Fruit fly (Drosophila melanogaster): Measurements from ENCODE around the gene CG17028.

The CG17028 gene

DNA sequence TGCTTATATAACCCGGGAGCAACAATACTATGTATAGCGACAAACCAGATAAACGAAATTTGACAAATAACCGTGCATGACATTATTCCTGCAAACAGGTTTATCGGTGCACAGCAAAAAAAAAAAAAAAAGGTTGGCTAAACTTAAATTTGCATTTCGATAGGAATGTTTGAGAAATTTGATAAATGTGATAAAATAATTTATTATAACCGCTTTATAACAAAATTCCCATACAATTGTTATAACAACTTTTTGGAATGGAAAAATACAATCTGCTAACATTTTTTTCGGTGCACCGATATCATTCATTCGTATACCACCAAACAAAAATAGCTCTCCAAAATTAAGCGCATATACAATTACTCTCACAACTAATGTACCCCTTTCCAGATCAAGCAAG, 759 bp upstream of the CG17028 start:
- TF ChIP-seq CG7045 (GFP tag; optimal IDR thresholded peaks at IDR 0.05) (peak; percentile 8), CG12768 (GFP tag; optimal IDR thresholded peaks at IDR 0.05) (no peak), bab1 (GFP tag; optimal IDR thresholded peaks at IDR 0.05) (peak; percentile 33), CG11617 (GFP tag; optimal IDR thresholded peaks at IDR 0.05) (peak; percentile 31), CG7101 (tag; optimal IDR thresholded peaks at IDR 0.05) (peak; percentile 24), CG14711 (tag; optimal IDR thresholded peaks at IDR 0.05) (peak; percentile 61), Clk (GFP tag; optimal IDR thresholded peaks at IDR 0.05) (no peak), CG33017 (tag; optimal IDR thresholded peaks at IDR 0.05) (peak; percentile 39), CG5204 (GFP tag; optimal IDR thresholded peaks at IDR 0.05) (peak; percentile 30), toe (GFP tag; optimal IDR thresholded peaks at IDR 0.05) (no peak), Mnt (GFP tag; optimal IDR thresholded peaks at IDR 0.05) (no peak)

DNA sequence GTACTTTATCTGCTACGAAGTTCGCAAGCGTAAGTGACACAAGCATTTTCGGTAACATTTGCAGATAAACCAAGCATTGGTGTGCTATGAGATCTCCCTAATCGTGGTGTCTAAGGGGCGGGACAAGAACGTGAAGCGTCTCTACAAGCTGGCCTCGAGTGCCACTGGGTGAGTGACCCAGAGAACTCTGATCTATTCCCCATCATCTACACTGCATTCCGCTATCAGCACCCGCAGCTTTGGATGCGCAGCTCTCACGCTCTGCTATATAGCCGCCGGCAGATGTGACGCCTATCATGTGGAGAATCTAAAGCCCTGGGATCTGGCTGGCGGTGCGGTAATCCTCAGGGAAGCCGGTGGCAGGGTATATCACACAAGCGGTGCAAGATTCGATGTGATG, 916 bp downstream of the CG17028 start:
- TF ChIP-seq Clk (GFP tag; optimal IDR thresholded peaks at IDR 0.05) (no peak), CG7045 (GFP tag; optimal IDR thresholded peaks at IDR 0.05) (no peak), CG5204 (GFP tag; optimal IDR thresholded peaks at IDR 0.05) (no peak), Hr96 (GFP tag; optimal IDR thresholded peaks at IDR 0.05) (no peak), CG33017 (tag; optimal IDR thresholded peaks at IDR 0.05) (no peak), bab1 (GFP tag; optimal IDR thresholded peaks at IDR 0.05) (no peak), kay (GFP tag; ENCODE audit: borderline replicate concordance) (no peak), CG1620 (GFP tag; optimal IDR thresholded peaks at IDR 0.05) (no peak), CG12768 (GFP tag; optimal IDR thresholded peaks at IDR 0.05) (no peak), cic (GFP tag; optimal IDR thresholded peaks at IDR 0.05) (no peak), toe (GFP tag; optimal IDR thresholded peaks at IDR 0.05) (no peak), Mnt (GFP tag; optimal IDR thresholded peaks at IDR 0.05) (no peak)

DNA sequence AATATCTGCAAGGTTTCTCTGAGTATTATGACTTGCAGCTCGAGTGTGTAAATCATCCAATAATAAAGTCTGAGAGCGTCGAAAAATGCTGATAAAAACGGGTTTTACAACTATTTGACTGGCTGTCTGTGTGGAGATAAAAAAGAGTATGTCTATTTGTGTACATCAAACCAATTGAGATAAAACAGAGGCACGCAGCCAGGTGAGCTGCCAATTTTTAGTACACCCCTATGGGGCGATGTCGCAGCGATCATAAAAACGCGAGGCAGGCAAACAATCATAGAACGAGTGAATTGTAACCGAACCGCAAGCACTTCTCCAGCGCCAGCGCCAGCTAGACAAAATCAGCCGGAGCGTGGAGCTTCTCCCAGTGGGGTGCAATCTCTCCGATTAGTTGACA, 1.6 kb downstream of the CG17028 start, which contains the start of gene CG17027:
Gene CG17027 (plus strand): TSS at position 189 of the 400 bp plus-strand sequence.
- TF ChIP-seq Mnt (GFP tag; optimal IDR thresholded peaks at IDR 0.05) (no peak), cic (GFP tag; optimal IDR thresholded peaks at IDR 0.05) (peak; percentile 59), CG33017 (tag; optimal IDR thresholded peaks at IDR 0.05) (no peak), ovo (GFP tag; optimal IDR thresholded peaks at IDR 0.05) (no peak)

DNA sequence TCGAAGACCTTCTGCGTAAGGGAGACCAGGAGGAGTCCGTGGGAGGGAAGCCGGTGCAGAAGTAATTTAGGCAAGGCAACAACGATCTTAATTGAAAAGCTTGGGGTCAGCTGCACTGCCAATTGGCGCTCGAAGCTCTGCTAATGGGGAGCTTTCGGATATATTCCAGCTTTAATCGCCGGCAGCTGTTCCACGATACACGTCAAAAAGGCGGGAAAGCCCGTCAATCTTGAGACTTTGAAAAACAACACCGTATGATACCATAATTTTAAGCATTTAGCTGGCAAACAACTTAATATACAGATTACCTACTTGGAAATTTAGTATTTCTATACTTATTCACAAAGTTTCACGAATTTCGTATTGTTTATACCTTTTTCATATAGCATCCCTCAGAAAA, 3.1 kb downstream of the CG17028 start:
- TF ChIP-seq Clk (GFP tag; optimal IDR thresholded peaks at IDR 0.05) (no peak), CG7101 (tag; optimal IDR thresholded peaks at IDR 0.05) (no peak), Crg-1 (GFP tag; optimal IDR thresholded peaks at IDR 0.05) (no peak), cnc (optimal IDR thresholded peaks at IDR 0.05) (no peak), CG1620 (GFP tag; optimal IDR thresholded peaks at IDR 0.05) (no peak), kay (GFP tag; ENCODE audit: borderline replicate concordance) (no peak), CG11617 (GFP tag; optimal IDR thresholded peaks at IDR 0.05) (no peak), bab1 (GFP tag; optimal IDR thresholded peaks at IDR 0.05) (no peak), CG14711 (tag; optimal IDR thresholded peaks at IDR 0.05) (no peak), tj (GFP tag; optimal IDR thresholded peaks at IDR 0.05) (no peak), Mnt (GFP tag; optimal IDR thresholded peaks at IDR 0.05) (no peak), CG33017 (tag; optimal IDR thresholded peaks at IDR 0.05) (no peak), Hr96 (GFP tag; optimal IDR thresholded peaks at IDR 0.05) (no peak), CG7045 (GFP tag; optimal IDR thresholded peaks at IDR 0.05) (no peak), cic (GFP tag; optimal IDR thresholded peaks at IDR 0.05) (no peak), ovo (GFP tag; optimal IDR thresholded peaks at IDR 0.05) (no peak), toe (GFP tag; optimal IDR thresholded peaks at IDR 0.05) (no peak)

DNA sequence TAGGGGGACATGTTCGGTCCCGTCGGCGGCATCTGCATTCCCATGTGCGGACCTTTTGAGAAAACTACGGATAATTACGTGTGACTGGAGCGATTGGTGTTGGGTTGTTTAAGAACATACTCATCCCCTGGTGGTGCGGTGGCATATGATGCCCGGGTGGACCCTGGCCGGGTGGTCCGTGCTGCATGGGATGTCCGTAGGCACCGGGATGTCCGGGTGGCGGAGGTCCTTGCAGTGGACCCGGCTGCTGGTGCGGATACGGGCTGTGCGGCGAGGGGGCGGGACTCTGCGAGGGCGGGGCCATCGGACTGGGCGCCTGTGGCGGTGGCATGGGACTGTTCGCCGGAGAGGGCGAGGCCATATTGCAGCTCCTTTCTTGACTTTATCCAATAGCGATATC, 3.8 kb downstream of the CG17028 start:
- no peak for TF ChIP-seq CG33017 (tag; optimal IDR thresholded peaks at IDR 0.05)
- TF ChIP-seq Crg-1 (GFP tag; optimal IDR thresholded peaks at IDR 0.05) = no peak
- no peak for TF ChIP-seq toe (GFP tag; optimal IDR thresholded peaks at IDR 0.05)
- no peak for TF ChIP-seq CG7101 (tag; optimal IDR thresholded peaks at IDR 0.05)
- TF ChIP-seq Hr96 (GFP tag; optimal IDR thresholded peaks at IDR 0.05) = no peak
- TF ChIP-seq CG11617 (GFP tag; optimal IDR thresholded peaks at IDR 0.05) = no peak
- no peak for TF ChIP-seq CG1620 (GFP tag; optimal IDR thresholded peaks at IDR 0.05)
- TF ChIP-seq Clk (GFP tag; optimal IDR thresholded peaks at IDR 0.05) = no peak
- no peak for TF ChIP-seq CG5204 (GFP tag; optimal IDR thresholded peaks at IDR 0.05)
- no peak for TF ChIP-seq Mnt (GFP tag; optimal IDR thresholded peaks at IDR 0.05)
- no peak for TF ChIP-seq pad (GFP tag; optimal IDR thresholded peaks at IDR 0.05)
- no peak for TF ChIP-seq tj (GFP tag; optimal IDR thresholded peaks at IDR 0.05)
- TF ChIP-seq CG14711 (tag; optimal IDR thresholded peaks at IDR 0.05) = no peak

DNA sequence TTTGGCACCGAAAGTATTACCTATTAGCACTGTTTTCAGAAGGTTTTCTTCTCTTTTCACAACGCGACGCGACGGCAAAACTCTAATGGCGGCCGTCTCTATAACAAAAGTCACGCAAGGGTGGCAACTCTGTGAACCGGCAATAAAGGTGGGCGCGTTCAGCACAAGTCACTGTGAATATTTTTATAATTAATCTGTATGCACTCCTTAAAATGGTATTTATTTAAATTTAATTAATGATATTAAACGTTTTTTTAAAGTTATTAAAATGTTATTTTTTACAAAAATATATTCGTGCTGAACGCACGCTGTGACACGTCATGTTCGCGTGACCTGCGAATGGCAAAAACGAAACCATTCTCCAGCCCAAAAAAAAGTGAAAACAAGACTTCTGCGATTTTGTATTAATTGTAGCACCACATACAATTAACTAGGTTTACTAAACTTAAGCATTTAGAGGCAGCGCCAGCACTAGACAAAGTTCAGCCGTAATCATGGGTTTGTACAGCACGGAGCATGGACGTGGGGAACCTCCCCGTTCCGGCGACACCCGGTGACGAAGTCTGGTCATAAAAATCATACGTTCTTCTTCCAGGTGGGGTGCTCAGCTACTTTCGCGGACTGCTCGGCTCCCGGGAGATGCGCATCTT, 4.6 kb downstream of the CG17028 start, which contains the start of the genes brm and Arl1:
Gene brm (minus strand): TSS at position 87 of the 650 bp plus-strand sequence.
Gene Arl1 (plus strand): TSS at position 353 of the 650 bp plus-strand sequence.
- peak; percentile 95 for TF ChIP-seq Mnt (GFP tag; optimal IDR thresholded peaks at IDR 0.05)
- no peak for TF ChIP-seq cnc (optimal IDR thresholded peaks at IDR 0.05)
- peak; percentile 99 for TF ChIP-seq CG11617 (GFP tag; optimal IDR thresholded peaks at IDR 0.05)
- TF ChIP-seq CG7101 (tag; optimal IDR thresholded peaks at IDR 0.05) = peak; percentile 99
- peak; percentile 98 for TF ChIP-seq CG14711 (tag; optimal IDR thresholded peaks at IDR 0.05)
- TF ChIP-seq ovo (GFP tag; optimal IDR thresholded peaks at IDR 0.05) = peak; percentile 98
- TF ChIP-seq CG33017 (tag; optimal IDR thresholded peaks at IDR 0.05) = peak; percentile 98
- TF ChIP-seq CG7045 (GFP tag; optimal IDR thresholded peaks at IDR 0.05) = peak; percentile 99
- TF ChIP-seq Crg-1 (GFP tag; optimal IDR thresholded peaks at IDR 0.05) = peak; percentile 97
- peak; percentile 97 for TF ChIP-seq CG5204 (GFP tag; optimal IDR thresholded peaks at IDR 0.05)
- TF ChIP-seq Clk (GFP tag; optimal IDR thresholded peaks at IDR 0.05) = peak; percentile 99
- TF ChIP-seq kay (GFP tag; ENCODE audit: borderline replicate concordance) = no peak
- TF ChIP-seq Hr96 (GFP tag; optimal IDR thresholded peaks at IDR 0.05) = peak; percentile 95
- TF ChIP-seq CG12768 (GFP tag; optimal IDR thresholded peaks at IDR 0.05) = peak; percentile 99
- TF ChIP-seq tj (GFP tag; optimal IDR thresholded peaks at IDR 0.05) = peak; percentile 93
- peak; percentile 99 for TF ChIP-seq toe (GFP tag; optimal IDR thresholded peaks at IDR 0.05)
- peak; percentile 95 for TF ChIP-seq pad (GFP tag; optimal IDR thresholded peaks at IDR 0.05)
- TF ChIP-seq cic (GFP tag; optimal IDR thresholded peaks at IDR 0.05) = peak; percentile 93
- peak; percentile 99 for TF ChIP-seq bab1 (GFP tag; optimal IDR thresholded peaks at IDR 0.05)
- TF ChIP-seq CG1620 (GFP tag; optimal IDR thresholded peaks at IDR 0.05) = peak; percentile 97

Measured in whole organism, adult.